Fruit fly (Drosophila melanogaster) whole organism, adult: ENCODE measurements around the gene CG11629.

Experiments
- CG12768 ChIP-seq: fragments of 200-800 bp; sonication (Bioruptor generic); optimal IDR thresholded peaks from 2 replicates; lab custom pipeline; 2017; ENCODE audit warnings: missing biosample characterization, missing genetic modification characterization, mild to moderate bottlenecking, moderate library complexity, missing genetic modification reagents
- CG33017 ChIP-seq: fragments of 200-800 bp; sonication (Bioruptor generic); optimal IDR thresholded peaks from 2 replicates; lab custom pipeline; 2018; ENCODE audit warnings: missing biosample characterization, mild to moderate bottlenecking, missing genetic modification characterization, moderate library complexity
- CG5204 ChIP-seq: fragments of 200-800 bp; sonication (Bioruptor generic); optimal IDR thresholded peaks from 2 replicates; lab custom pipeline; 2016; ENCODE audit warnings: missing biosample characterization, missing genetic modification characterization
- CG7045 ChIP-seq: fragments of 200-800 bp; sonication (Bioruptor generic); optimal IDR thresholded peaks from 2 replicates; lab custom pipeline; 2017; ENCODE audit warnings: missing biosample characterization, mild to moderate bottlenecking, missing genetic modification characterization
- CG7101 ChIP-seq: fragments of 200-800 bp; sonication (Bioruptor generic); optimal IDR thresholded peaks from 2 replicates; lab custom pipeline; 2018; ENCODE audit warnings: missing biosample characterization, mild to moderate bottlenecking, missing genetic modification characterization, moderate library complexity
- Crg-1 ChIP-seq: fragments of 200-800 bp; sonication (Bioruptor generic); optimal IDR thresholded peaks from 2 replicates; lab custom pipeline; 2016; ENCODE audit warnings: missing biosample characterization, missing genetic modification characterization
- Mnt ChIP-seq: fragments of 200-800 bp; sonication (Bioruptor generic); optimal IDR thresholded peaks from 2 replicates; lab custom pipeline; 2016; ENCODE audit warnings: missing biosample characterization, mild to moderate bottlenecking, missing genetic modification characterization
- cic ChIP-seq: fragments of 200-800 bp; sonication (Bioruptor generic); optimal IDR thresholded peaks from 2 replicates; lab custom pipeline; 2017; ENCODE audit warnings: missing biosample characterization, mild to moderate bottlenecking, missing genetic modification characterization, moderate library complexity
- ovo ChIP-seq: fragments of 200-800 bp; sonication (Bioruptor generic); optimal IDR thresholded peaks from 2 replicates; lab custom pipeline; 2016; ENCODE audit warnings: missing biosample characterization, missing genetic modification characterization

DNA sequence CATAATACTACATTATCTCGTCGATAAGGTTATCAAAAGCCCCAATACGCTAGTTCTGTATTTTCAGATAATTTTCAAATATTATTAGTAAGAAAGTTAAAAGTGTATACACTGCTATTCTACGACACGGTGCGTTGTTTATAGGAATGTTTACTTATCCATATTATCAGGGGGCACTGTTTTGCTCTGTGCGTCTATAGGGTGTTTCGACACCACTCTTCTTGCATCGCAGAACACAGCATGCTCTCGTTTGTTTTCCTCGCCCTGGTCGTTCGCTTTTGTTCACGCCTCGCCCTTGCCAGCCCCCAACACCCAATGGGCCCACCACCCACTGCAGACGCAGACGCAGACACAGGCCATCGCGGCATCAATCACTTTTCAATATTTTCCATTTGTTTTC, 11.8 kb downstream of the CG11629 start:
- TF ChIP-seq CG7101 (tag; lab: Kevin White, UChicago) = no peak
- no peak for TF ChIP-seq CG12768
- TF ChIP-seq CG7045 = no peak
- no peak for TF ChIP-seq ovo (GFP tag; lab: Kevin White, UChicago)
- TF ChIP-seq cic (GFP tag; lab: Kevin White, UChicago) = no peak
- no peak for TF ChIP-seq Crg-1 (GFP tag; lab: Kevin White, UChicago)
- TF ChIP-seq Mnt (GFP tag; lab: Kevin White, UChicago) = no peak
- no peak for TF ChIP-seq CG33017 (tag; lab: Kevin White, UChicago)
- TF ChIP-seq CG5204 (GFP tag; lab: Kevin White, UChicago) = no peak
